Worm (Caenorhabditis elegans): ENCODE measurements around the gene F14H12.6.

F14H12.6 gene

ce11 chrX:4359030-4359429 is 1.7 kb upstream of the F14H12.6 start:
- TF ChIP-seq snpc-4 (GFP tag; optimal IDR thresholded peaks at IDR 0.05) (no peak), snpc-4 (tag; optimal IDR thresholded peaks at IDR 0.05) (no peak), C17E4.6 (GFP tag; IDR thresholded peaks at IDR 0.05) (no peak), madf-6 (GFP tag; IDR thresholded peaks at IDR 0.05) (no peak), F49E8.2 (tag; optimal IDR thresholded peaks at IDR 0.05; ENCODE audit: insufficient read depth) (no peak), unc-62 (GFP tag; optimal IDR thresholded peaks at IDR 0.05) (peak; percentile 8), nhr-80 (tag; optimal IDR thresholded peaks at IDR 0.05) (peak; percentile 58), ceh-79 (tag; optimal IDR thresholded peaks at IDR 0.05) (no peak)

ce11 chrX:4353318-4353717 is 4.0 kb downstream of the F14H12.6 start, which contains the start of gene col-165:
Gene col-165 (plus strand): TSS chrX:4353618.
- TF ChIP-seq nhr-90 (tag; optimal IDR thresholded peaks at IDR 0.05) (no peak), pbrm-1 (GFP tag; IDR thresholded peaks at IDR 0.05) (no peak), madf-3 (GFP tag; IDR thresholded peaks at IDR 0.05) (no peak), D2030.7 (GFP tag; IDR thresholded peaks at IDR 0.05) (no peak), F52B5.7 (tag; optimal IDR thresholded peaks at IDR 0.05) (no peak), Y95B8A.8 (GFP tag; IDR thresholded peaks at IDR 0.05) (no peak), hlh-12 (tag; optimal IDR thresholded peaks at IDR 0.05) (no peak), C17E4.6 (GFP tag; IDR thresholded peaks at IDR 0.05) (no peak), gei-17 (GFP tag; optimal IDR thresholded peaks at IDR 0.05) (no peak), bed-2 (GFP tag; IDR thresholded peaks at IDR 0.05) (no peak), F49E8.2 (tag; optimal IDR thresholded peaks at IDR 0.05; ENCODE audit: insufficient read depth) (no peak), ceh-58 (GFP tag; IDR thresholded peaks at IDR 0.05) (no peak)

DNA sequence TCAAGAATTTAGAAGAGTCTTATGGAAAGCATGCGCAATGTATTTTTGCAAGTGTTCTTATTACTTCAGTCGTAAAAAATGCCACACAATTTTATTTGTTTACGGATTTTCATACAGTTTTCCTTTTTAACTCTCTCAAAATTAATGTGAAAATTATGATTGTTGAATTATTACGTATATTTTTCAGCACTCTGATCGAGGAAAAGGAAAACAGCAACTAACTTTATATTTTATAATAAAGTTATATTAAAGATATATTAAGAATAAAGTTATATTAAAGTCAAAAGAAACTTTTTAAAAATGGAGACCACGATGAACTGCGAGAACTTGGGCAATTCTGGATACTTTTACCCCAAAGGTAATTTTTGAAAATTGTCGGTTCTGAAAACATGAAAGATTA is 7.2 kb downstream of the F14H12.6 start, which contains the start of gene F14H12.2:
TSS of gene F14H12.2 (plus strand) at position 301 of the 400 bp plus-strand sequence.
- TF ChIP-seq him-1 (tag; optimal IDR thresholded peaks at IDR 0.05) (no peak), F23B12.7 (tag; optimal IDR thresholded peaks at IDR 0.05; ENCODE audit: insufficient read depth) (no peak), bed-1 (GFP tag; IDR thresholded peaks at IDR 0.05) (no peak), lsy-27 (tag; optimal IDR thresholded peaks at IDR 0.05; ENCODE audit: borderline replicate concordance, insufficient read depth) (no peak), T07F8.4 (tag; optimal IDR thresholded peaks at IDR 0.05) (no peak), ztf-6 (GFP tag; IDR thresholded peaks at IDR 0.05) (no peak), ekl-4 (GFP tag; IDR thresholded peaks at IDR 0.05) (no peak), madf-10 (tag; optimal IDR thresholded peaks at IDR 0.05) (no peak), lir-1 (GFP tag; conservative IDR thresholded peaks at IDR 0.05) (no peak), hmg-20 (GFP tag; IDR thresholded peaks at IDR 0.05) (no peak), K12H6.12 (tag; optimal IDR thresholded peaks at IDR 0.05) (no peak), B0035.1 (tag; optimal IDR thresholded peaks at IDR 0.05) (no peak), ceh-40 (GFP tag; IDR thresholded peaks at IDR 0.05) (no peak), rcor-1 (GFP tag; IDR thresholded peaks at IDR 0.05) (no peak)

DNA sequence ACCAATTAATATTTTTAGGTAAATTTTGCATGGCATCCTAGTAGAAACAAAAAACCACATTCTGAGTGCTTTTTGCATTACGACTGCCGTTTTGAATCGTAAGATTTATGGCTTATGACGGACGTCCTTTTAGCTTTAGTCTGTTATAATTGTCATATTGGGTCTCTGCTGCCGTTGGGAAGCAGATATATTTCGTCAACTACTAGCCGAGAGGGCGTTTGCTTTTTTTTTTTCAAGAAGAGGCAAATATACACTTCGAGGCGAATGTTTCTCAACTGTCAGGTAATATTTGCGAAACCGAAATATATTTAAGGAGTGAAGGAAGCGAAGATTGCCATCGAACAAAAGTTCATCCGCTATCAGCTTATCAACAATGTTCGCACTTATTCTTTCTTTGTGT is 13.5 kb downstream of the F14H12.6 start, which contains the start of gene F14H12.3:
TSS of gene F14H12.3 (plus strand) at position 301 of the 400 bp plus-strand sequence.
- no peak for TF ChIP-seq snpc-4 (GFP tag; optimal IDR thresholded peaks at IDR 0.05)
- TF ChIP-seq snpc-4 (tag; optimal IDR thresholded peaks at IDR 0.05): no peak
- TF ChIP-seq B0019.2 (GFP tag; conservative IDR thresholded peaks at IDR 0.05): no peak
- no peak for TF ChIP-seq mel-28 (tag; optimal IDR thresholded peaks at IDR 0.05; ENCODE audit: borderline replicate concordance)
- TF ChIP-seq hlh-12 (tag; optimal IDR thresholded peaks at IDR 0.05): no peak
- no peak for TF ChIP-seq egl-44 (GFP tag; IDR thresholded peaks at IDR 0.05)
- TF ChIP-seq C17E4.6 (GFP tag; IDR thresholded peaks at IDR 0.05): no peak
- TF ChIP-seq C06A6.2 (GFP tag; conservative IDR thresholded peaks at IDR 0.05): no peak
- TF ChIP-seq madf-8 (GFP tag; conservative IDR thresholded peaks at IDR 0.05): no peak
- no peak for TF ChIP-seq snpc-3.4 (tag; optimal IDR thresholded peaks at IDR 0.05)
- TF ChIP-seq ccch-3 (GFP tag; optimal IDR thresholded peaks at IDR 0.05): no peak
- TF ChIP-seq nfya-2 (GFP tag; IDR thresholded peaks at IDR 0.05): no peak
- TF ChIP-seq lin-54 (GFP tag; optimal IDR thresholded peaks at IDR 0.05): no peak
- no peak for TF ChIP-seq dpl-1 (GFP tag; optimal IDR thresholded peaks at IDR 0.05)
- no peak for TF ChIP-seq F23B12.7 (tag; optimal IDR thresholded peaks at IDR 0.05; ENCODE audit: insufficient read depth)
